Worm (Caenorhabditis elegans) whole organism, early embryonic: ENCODE data around the gene agt-2.

Experiments
- B0310.2 ChIP-seq: sonication (generic microtip); optimal IDR thresholded peaks from 2 replicates; lab custom pipeline; 2016; ENCODE audit warnings: mild to moderate bottlenecking, missing genetic modification characterization, missing compliant biosample characterization
- F13C5.2 ChIP-seq: sonication (generic microtip); optimal IDR thresholded peaks from 2 replicates; lab custom pipeline; 2017; ENCODE audit warnings: mild to moderate bottlenecking, missing genetic modification characterization, inconsistent platforms, missing compliant biosample characterization
- aly-1 ChIP-seq: sonication (generic microtip); optimal IDR thresholded peaks from 2 replicates; lab custom pipeline; 2016; ENCODE audit warnings: missing genetic modification characterization, missing compliant biosample characterization
- ama-1 ChIP-seq: fragments of 150-350 bp; optimal IDR thresholded peaks from 2 replicates; lab custom pipeline; 2014
- ceh-13 ChIP-seq: fragments of 200-800 bp; sonication (Bioruptor generic); optimal IDR thresholded peaks from 2 replicates; lab custom pipeline; 2018; ENCODE audit warnings: mild to moderate bottlenecking, missing genetic modification characterization, missing compliant biosample characterization
- ceh-36 ChIP-seq: sonication (generic microtip); optimal IDR thresholded peaks from 2 replicates; lab custom pipeline; 2016; ENCODE audit warnings: missing genetic modification characterization, inconsistent platforms, missing compliant biosample characterization
- ets-7 ChIP-seq: sonication (generic microtip); optimal IDR thresholded peaks from 2 replicates; lab custom pipeline; 2016; ENCODE audit warnings: missing genotype, missing genetic modification characterization, missing compliant biosample characterization
- flt-1 ChIP-seq: fragments of 200-800 bp; sonication (Bioruptor generic); IDR thresholded peaks from 2 replicates; pipeline ENCODE4 v1.3.6; 2022; ENCODE audit warnings: missing genetic modification characterization, missing compliant biosample characterization
- hmbx-1 ChIP-seq: sonication (generic microtip); optimal IDR thresholded peaks from 2 replicates; lab custom pipeline; 2016; ENCODE audit warnings: mild to moderate bottlenecking, missing genetic modification characterization, missing compliant biosample characterization
- hmg-4 ChIP-seq: fragments of 200-800 bp; sonication (Bioruptor generic); optimal IDR thresholded peaks from 2 replicates; lab custom pipeline; 2018; ENCODE audit warnings: mild to moderate bottlenecking, missing genetic modification characterization, missing compliant biosample characterization
- hnd-1 ChIP-seq: sonication (generic microtip); optimal IDR thresholded peaks from 2 replicates; lab custom pipeline; 2016; ENCODE audit warnings: missing genetic modification characterization, missing compliant biosample characterization
- pes-1 ChIP-seq: fragments of 200-800 bp; sonication (Bioruptor generic); IDR thresholded peaks from 2 replicates; pipeline ENCODE4 v1.3.6; 2022; ENCODE audit warnings: missing genetic modification reagents, missing genetic modification characterization, missing compliant biosample characterization
- scrt-1 ChIP-seq: fragments of 200-800 bp; sonication (Bioruptor generic); IDR thresholded peaks from 2 replicates; pipeline ENCODE4 v1.3.6; 2022; ENCODE audit warnings: missing genetic modification characterization, missing compliant biosample characterization
- sea-1 ChIP-seq: fragments of 200-800 bp; sonication (Bioruptor generic); conservative IDR thresholded peaks from 2 replicates; pipeline ENCODE4 v1.3.6; 2022; ENCODE audit warnings: missing genetic modification characterization, missing compliant biosample characterization
- tbx-11 ChIP-seq: fragments of 200-800 bp; sonication (Bioruptor generic); IDR thresholded peaks from 2 replicates; pipeline ENCODE4 v1.3.6; 2022; ENCODE audit warnings: missing genetic modification characterization, missing compliant biosample characterization
- tbx-37 ChIP-seq: fragments of 200-800 bp; sonication (Bioruptor generic); conservative IDR thresholded peaks from 2 replicates; pipeline ENCODE4 v1.3.6; 2022; ENCODE audit warnings: missing genetic modification reagents, missing genetic modification characterization, missing compliant biosample characterization
- tra-4 ChIP-seq: sonication (generic microtip); optimal IDR thresholded peaks from 2 replicates; lab custom pipeline; 2017; ENCODE audit warnings: missing genetic modification characterization, missing compliant biosample characterization

The agt-2 gene

DNA sequence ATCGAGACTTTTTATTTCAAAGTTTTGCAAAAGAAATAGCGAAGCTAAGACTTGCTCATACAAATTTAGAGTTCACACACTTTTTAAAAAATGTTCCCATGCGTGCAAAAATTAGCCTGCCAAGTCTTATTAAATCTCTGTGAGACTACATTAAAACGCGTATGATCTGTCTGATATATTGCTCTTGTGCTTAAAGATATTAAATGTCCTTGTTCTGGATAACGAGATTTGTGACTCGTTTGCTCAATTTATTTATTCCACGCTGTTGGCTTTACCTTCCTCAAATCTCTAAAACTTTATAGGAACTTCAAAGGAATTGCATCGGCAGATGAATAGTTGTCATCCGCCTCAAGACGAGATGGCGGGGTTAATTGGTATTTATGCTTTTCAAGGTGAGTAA is 18.2 kb downstream of the agt-2 start, which contains the start of gene srg-69:
TSS of gene srg-69 (plus strand) at position 301 of the 400 bp plus-strand sequence.
- no peak for TF ChIP-seq ets-7 (tag; lab: Kevin White, UChicago)
- TF ChIP-seq ceh-36, result no peak
- no peak for TF ChIP-seq tbx-37
- TF ChIP-seq F13C5.2, result no peak
- no peak for TF ChIP-seq sea-1 (GFP tag; lab: Robert Waterston, UW)
- TF ChIP-seq hnd-1 (tag; lab: Kevin White, UChicago), result no peak
- no peak for TF ChIP-seq pes-1 (GFP tag; lab: Robert Waterston, UW)
- TF ChIP-seq ama-1 (lab: Kevin White, UChicago), result no peak
- TF ChIP-seq scrt-1 (GFP tag; lab: Robert Waterston, UW), result no peak
- no peak for TF ChIP-seq hmg-4
- TF ChIP-seq aly-1 (tag; lab: Kevin White, UChicago), result no peak
- no peak for TF ChIP-seq tra-4
- no peak for TF ChIP-seq ceh-13 (GFP tag; lab: Kevin White, UChicago)
- TF ChIP-seq tbx-11 (GFP tag; lab: Robert Waterston, UW), result no peak
- no peak for TF ChIP-seq B0310.2
- TF ChIP-seq hmbx-1, result no peak

DNA sequence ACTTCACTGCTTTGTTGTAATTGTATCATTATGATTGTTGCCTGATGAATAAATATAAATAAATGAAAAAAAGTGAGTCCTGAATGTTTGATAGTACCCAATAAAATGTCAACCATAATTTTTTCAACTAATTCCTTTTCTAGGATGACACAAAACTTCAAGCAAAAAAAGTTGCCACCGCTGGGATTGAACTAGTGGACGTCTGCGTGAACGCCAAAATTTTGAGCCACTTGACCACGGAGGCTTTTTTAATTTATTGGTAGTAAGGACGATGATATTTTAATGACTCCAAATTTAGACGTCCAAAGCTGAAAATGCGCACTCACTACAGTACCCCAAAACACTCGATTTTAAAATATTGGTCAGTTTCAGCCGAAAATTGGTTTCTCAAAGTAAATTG is 20.0 kb downstream of the agt-2 start:
- peak; percentile 46; the same call in 1 of the 2 replicates for TF ChIP-seq pes-1 (GFP tag; lab: Robert Waterston, UW)
- no peak for TF ChIP-seq hmbx-1

DNA sequence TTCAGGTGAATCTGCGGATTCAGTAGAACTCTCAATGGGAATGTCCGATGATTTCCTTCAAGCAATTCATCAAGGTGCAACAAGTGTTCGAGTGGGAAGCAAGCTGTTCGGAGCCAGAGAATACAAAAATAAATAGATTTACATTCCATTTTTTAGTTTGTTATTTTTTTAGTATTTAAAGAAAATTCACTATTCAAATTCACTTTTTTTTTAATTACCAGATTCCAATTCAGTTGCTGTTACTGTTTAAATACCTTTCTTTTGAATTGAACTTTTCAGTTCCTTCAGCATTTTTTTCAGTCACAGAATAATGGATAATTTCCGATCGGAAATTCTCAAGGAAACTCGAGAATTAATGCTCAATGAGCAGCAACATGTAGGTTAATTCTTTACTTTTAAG is 21.8 kb downstream of the agt-2 start, which contains the start of gene F09E5.7:
TSS of gene F09E5.7 (plus strand) at position 301 of the 400 bp plus-strand sequence.
- TF ChIP-seq aly-1 (tag; lab: Kevin White, UChicago) (no peak), scrt-1 (GFP tag; lab: Robert Waterston, UW) (no peak), hnd-1 (tag; lab: Kevin White, UChicago) (no peak), ceh-36 (no peak), ceh-13 (GFP tag; lab: Kevin White, UChicago) (no peak), tbx-11 (GFP tag; lab: Robert Waterston, UW) (no peak), ets-7 (tag; lab: Kevin White, UChicago) (no peak), ama-1 (lab: Kevin White, UChicago) (no peak), hmg-4 (no peak), sea-1 (GFP tag; lab: Robert Waterston, UW) (no peak), hmbx-1 (no peak), pes-1 (GFP tag; lab: Robert Waterston, UW) (no peak), tbx-37 (no peak), B0310.2 (no peak), flt-1 (GFP tag; lab: Robert Waterston, UW) (no peak), tra-4 (no peak), F13C5.2 (no peak)

ce11 chrII:5350357-5350756 is 23.3 kb downstream of the agt-2 start, which contains the start of gene F09E5.8:
Gene F09E5.8, plus strand, starts transcription at chrII:5350669.
- TF ChIP-seq pes-1 (GFP tag; lab: Robert Waterston, UW) (peak; percentile 81), scrt-1 (GFP tag; lab: Robert Waterston, UW) (0 out of 2 replicates have a peak, but pooled peaks have one; percentile 35), tbx-11 (GFP tag; lab: Robert Waterston, UW) (peak; percentile 76)

- TF ChIP-seq pes-1 (GFP tag; lab: Robert Waterston, UW) (peak; percentile 79; the same call in 1 of the 2 replicates), tbx-37 (0 out of 2 replicates have a peak, but pooled peaks have one; percentile 35), sea-1 (GFP tag; lab: Robert Waterston, UW) (peak; percentile 87), flt-1 (GFP tag; lab: Robert Waterston, UW) (0 out of 2 replicates have a peak, but pooled peaks have one; percentile 32), tbx-11 (GFP tag; lab: Robert Waterston, UW) (peak; percentile 78; the same call in 1 of the 2 replicates), scrt-1 (GFP tag; lab: Robert Waterston, UW) (peak; percentile 66; the same call in 1 of the 2 replicates)
Measured at ce11 chrII:5346350-5346749, 27.3 kb downstream of the agt-2 start.

DNA sequence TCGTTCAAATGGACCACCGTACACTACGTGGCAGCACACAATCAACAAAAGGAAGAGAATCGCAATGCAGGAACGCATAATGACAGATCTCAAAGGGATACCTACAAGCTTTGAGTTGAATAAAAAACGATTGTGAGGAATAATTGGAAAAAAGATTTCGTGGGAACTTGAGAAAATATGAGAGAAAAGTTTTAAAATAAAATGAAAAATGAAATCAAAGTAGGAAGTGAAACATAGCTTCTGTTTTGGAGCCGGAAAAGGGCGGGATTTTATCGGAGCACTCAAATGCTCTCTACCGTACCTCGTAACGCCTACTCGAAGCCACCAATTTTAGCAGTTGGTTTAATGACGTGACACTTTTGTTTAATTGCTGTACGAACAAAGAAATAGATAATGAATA is 28.9 kb downstream of the agt-2 start, which contains the start of gene F09E5.14:
TSS of gene F09E5.14 (minus strand) at position 101 of the 400 bp plus-strand sequence.
- TF ChIP-seq aly-1 (tag; lab: Kevin White, UChicago) (no peak), F13C5.2 (no peak), hmg-4 (no peak), ama-1 (lab: Kevin White, UChicago) (no peak), scrt-1 (GFP tag; lab: Robert Waterston, UW) (no peak), hmbx-1 (no peak), ets-7 (tag; lab: Kevin White, UChicago) (no peak), tbx-11 (GFP tag; lab: Robert Waterston, UW) (no peak), flt-1 (GFP tag; lab: Robert Waterston, UW) (no peak), tbx-37 (no peak), hnd-1 (tag; lab: Kevin White, UChicago) (no peak), tra-4 (no peak)

- TF ChIP-seq F13C5.2, result no peak
- TF ChIP-seq hnd-1 (tag; lab: Kevin White, UChicago), result no peak
- no peak for TF ChIP-seq tbx-11 (GFP tag; lab: Robert Waterston, UW)
- no peak for TF ChIP-seq hmbx-1
- no peak for TF ChIP-seq ceh-13 (GFP tag; lab: Kevin White, UChicago)
- no peak for TF ChIP-seq tra-4
- no peak for TF ChIP-seq ceh-36
- no peak for TF ChIP-seq aly-1 (tag; lab: Kevin White, UChicago)
- no peak for TF ChIP-seq sea-1 (GFP tag; lab: Robert Waterston, UW)
- TF ChIP-seq ama-1 (lab: Kevin White, UChicago), result no peak
- no peak for TF ChIP-seq hmg-4
- no peak for TF ChIP-seq ets-7 (tag; lab: Kevin White, UChicago)
- no peak for TF ChIP-seq tbx-37
- no peak for TF ChIP-seq flt-1 (GFP tag; lab: Robert Waterston, UW)
- TF ChIP-seq B0310.2, result no peak
- TF ChIP-seq pes-1 (GFP tag; lab: Robert Waterston, UW), result no peak
- no peak for TF ChIP-seq scrt-1 (GFP tag; lab: Robert Waterston, UW)
Measured at ce11 chrII:5342412-5342811, 31.2 kb downstream of the agt-2 start.

- TF ChIP-seq ama-1 (lab: Kevin White, UChicago) (no peak), scrt-1 (GFP tag; lab: Robert Waterston, UW) (no peak), ceh-13 (GFP tag; lab: Kevin White, UChicago) (no peak), aly-1 (tag; lab: Kevin White, UChicago) (no peak), ets-7 (tag; lab: Kevin White, UChicago) (no peak), sea-1 (GFP tag; lab: Robert Waterston, UW) (no peak), hmbx-1 (no peak)
Measured at ce11 chrII:5341573-5341972, 32.1 kb downstream of the agt-2 start.
